Worm (Caenorhabditis elegans): ENCODE data around the gene clec-178.

clec-178 gene

DNA sequence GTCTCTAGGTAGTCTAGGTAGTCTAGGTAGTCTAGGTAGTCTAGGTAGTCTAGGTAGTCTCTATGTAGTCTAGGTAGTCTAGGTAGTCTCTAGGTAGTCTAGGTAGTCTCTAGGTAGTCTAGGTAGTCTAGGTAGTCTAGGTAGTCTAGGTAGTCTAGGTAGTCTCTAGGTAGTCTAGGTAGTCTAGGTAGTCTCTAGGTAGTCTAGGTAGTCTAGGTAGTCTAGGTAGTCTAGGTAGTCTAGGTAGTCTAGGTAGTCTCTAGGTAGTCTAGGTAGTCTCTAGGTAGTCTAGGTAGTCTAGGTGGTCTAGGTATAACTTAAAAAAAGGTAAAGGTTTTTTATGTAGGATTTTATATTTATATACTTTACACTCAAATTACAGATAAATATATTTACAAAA is 37.4 kb downstream of the clec-178 start:
- TF ChIP-seq ztf-23 (GFP tag; IDR thresholded peaks at IDR 0.05) = peak; percentile 32; the same call in 1 of the 2 replicates
- TF ChIP-seq flt-1 (GFP tag; IDR thresholded peaks at IDR 0.05) = peak; percentile 22; the same call in 1 of the 2 replicates

DNA sequence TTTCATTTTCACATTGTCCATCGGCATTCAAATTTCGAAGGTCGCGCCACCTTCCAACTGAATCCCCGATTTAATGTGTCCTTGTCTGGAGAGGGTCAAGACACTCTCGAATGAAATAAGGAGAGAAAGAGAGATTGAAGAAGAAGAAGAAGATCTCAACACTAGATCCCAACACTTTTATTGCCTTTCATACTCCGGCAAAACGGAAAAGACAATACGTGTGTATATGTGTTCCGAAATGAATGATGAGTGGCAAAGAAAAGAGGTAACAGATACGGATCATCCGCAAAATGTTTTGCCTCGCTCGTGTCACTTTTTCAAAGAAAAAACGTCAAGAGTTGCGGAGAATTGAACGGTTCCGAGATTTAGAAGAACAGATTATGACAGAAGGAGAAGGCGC is 46.6 kb downstream of the clec-178 start:
- TF ChIP-seq ztf-23 (GFP tag; IDR thresholded peaks at IDR 0.05) = no peak

DNA sequence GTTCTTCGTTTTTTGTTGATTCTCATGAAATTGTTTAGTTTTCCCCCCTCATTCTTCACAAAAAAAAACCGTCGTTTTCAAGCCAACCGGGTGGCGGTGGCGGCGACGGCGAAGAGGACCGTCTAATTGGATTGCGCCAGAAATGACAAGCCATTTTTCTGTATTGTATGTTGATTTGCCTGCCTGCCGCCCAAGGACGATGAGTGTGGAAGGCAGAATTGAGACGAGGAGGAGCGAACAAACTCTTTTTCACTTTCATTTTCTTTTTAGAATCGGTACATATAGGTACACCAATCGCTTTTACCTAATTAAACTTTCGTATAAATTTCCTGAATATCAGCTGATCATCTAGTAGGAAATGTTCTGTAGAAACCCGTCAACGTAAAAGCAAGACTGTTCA is 47.9 kb downstream of the clec-178 start:
- TF ChIP-seq ztf-23 (GFP tag; IDR thresholded peaks at IDR 0.05) (no peak), cog-1 (tag; optimal IDR thresholded peaks at IDR 0.05) (no peak), tab-1 (GFP tag; IDR thresholded peaks at IDR 0.05) (no peak), klf-2 (GFP tag; conservative IDR thresholded peaks at IDR 0.05) (no peak), flt-1 (GFP tag; IDR thresholded peaks at IDR 0.05) (no peak), T22C8.4 (GFP tag; IDR thresholded peaks at IDR 0.05) (no peak), ref-1 (GFP tag; conservative IDR thresholded peaks at IDR 0.05) (no peak), med-1 (GFP tag; optimal IDR thresholded peaks at IDR 0.05; ENCODE audit: insufficient read depth) (no peak), ztf-29 (GFP tag; IDR thresholded peaks at IDR 0.05) (no peak)

DNA sequence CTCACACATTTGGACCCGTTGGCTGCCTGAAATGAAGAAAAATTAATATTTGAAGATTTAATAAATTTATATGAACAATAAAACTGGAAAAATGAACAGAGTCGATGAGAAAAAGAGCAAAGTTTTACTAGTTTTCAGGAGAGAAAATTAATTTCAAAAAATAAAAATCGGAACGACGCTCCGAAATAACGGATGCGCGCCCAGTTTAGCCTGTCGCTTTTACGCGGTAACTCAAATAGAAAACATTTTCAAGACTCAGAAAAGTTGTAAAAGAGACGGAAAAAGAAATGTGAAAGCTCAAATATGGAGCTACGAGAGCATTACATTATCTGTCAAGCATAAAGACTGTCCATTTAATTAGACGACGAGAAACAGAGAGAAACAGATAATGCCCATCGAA is 49.7 kb downstream of the clec-178 start, which contains the start of the genes C55C3.73 and perm-5:
Gene C55C3.73, minus strand, starts transcription at position 9 of the 400 bp plus-strand sequence.
Gene perm-5, minus strand, starts transcription at position 26 of the 400 bp plus-strand sequence.
- TF ChIP-seq T22C8.4 (GFP tag; IDR thresholded peaks at IDR 0.05) = no peak
- TF ChIP-seq med-1 (GFP tag; optimal IDR thresholded peaks at IDR 0.05; ENCODE audit: insufficient read depth) = no peak
- TF ChIP-seq ref-1 (GFP tag; conservative IDR thresholded peaks at IDR 0.05) = no peak
- TF ChIP-seq tab-1 (GFP tag; IDR thresholded peaks at IDR 0.05) = no peak
- TF ChIP-seq cog-1 (tag; optimal IDR thresholded peaks at IDR 0.05) = no peak
- TF ChIP-seq ztf-29 (GFP tag; IDR thresholded peaks at IDR 0.05) = no peak
- no peak for TF ChIP-seq flt-1 (GFP tag; IDR thresholded peaks at IDR 0.05)
- no peak for TF ChIP-seq klf-2 (GFP tag; conservative IDR thresholded peaks at IDR 0.05)
- TF ChIP-seq ztf-23 (GFP tag; IDR thresholded peaks at IDR 0.05) = no peak

DNA sequence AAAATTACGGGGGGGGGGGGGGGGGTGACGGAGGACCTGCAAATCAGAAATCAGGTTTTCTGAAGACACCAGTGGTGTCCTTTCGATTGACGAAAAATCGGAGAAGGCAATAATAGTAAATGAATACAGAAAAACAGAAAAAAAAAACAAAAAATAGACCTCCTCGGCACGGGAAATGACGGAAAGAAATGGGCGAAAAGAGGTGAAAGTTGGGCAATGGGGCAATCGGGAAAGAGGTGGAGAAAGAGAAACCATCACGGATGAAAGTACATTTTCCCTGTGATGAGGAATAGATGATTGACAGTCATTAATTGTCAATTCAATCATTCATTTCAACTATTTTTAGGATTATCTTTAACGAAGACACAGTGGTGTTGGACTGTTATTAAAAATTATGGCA is 50.2 kb downstream of the clec-178 start:
- TF ChIP-seq med-1 (GFP tag; optimal IDR thresholded peaks at IDR 0.05; ENCODE audit: insufficient read depth) (no peak), flt-1 (GFP tag; IDR thresholded peaks at IDR 0.05) (no peak), ref-1 (GFP tag; conservative IDR thresholded peaks at IDR 0.05) (no peak), tab-1 (GFP tag; IDR thresholded peaks at IDR 0.05) (no peak), T22C8.4 (GFP tag; IDR thresholded peaks at IDR 0.05) (no peak), klf-2 (GFP tag; conservative IDR thresholded peaks at IDR 0.05) (no peak), ztf-23 (GFP tag; IDR thresholded peaks at IDR 0.05) (no peak), cog-1 (tag; optimal IDR thresholded peaks at IDR 0.05) (no peak), ztf-29 (GFP tag; IDR thresholded peaks at IDR 0.05) (no peak)

Measured in whole organism, midembryonic.